Fruit fly (Drosophila melanogaster): Measurements from ENCODE around the gene VAChT.

- TF ChIP-seq Dbx (GFP tag; IDR thresholded peaks at IDR 0.05) (no peak), Rx (GFP tag; IDR thresholded peaks at IDR 0.05) (no peak), CG6813 (GFP tag; optimal IDR thresholded peaks at IDR 0.05) (no peak), CG4424 (GFP tag; optimal IDR thresholded peaks at IDR 0.05) (no peak)
These were observed 2.2 kb downstream of the VAChT start for dm6 chr3R:18707492-18707891.

All from whole organism, embryonic.